Worm (Caenorhabditis elegans): ENCODE data around the gene F39D8.3.

DNA sequence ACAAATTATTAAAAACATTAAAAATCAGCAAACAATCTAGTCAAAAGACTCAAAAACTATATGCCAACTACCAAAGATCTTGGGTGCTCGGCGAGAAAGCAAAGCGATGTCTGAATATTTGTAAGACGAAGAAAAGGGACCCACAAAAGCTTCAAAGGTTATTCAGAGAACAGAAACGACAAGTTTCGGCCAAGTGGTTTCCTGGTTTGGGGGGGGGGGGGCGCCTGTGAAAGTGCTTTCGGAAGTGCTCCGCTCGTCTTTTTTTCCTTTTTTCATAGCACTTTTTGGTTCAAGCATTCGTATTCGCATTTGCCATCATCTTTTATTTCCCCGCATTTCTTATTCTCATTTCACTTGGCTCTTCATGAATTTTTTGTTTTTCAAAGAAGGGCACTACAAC, 39.3 kb upstream of the F39D8.3 start:
- TF ChIP-seq lir-3 (tag; optimal IDR thresholded peaks at IDR 0.05; ENCODE audit: poor library complexity) (no peak), ama-1 (optimal IDR thresholded peaks at IDR 0.05) (no peak), swsn-7 (tag; optimal IDR thresholded peaks at IDR 0.05) (no peak), skn-1 (tag; optimal IDR thresholded peaks at IDR 0.05) (no peak), unc-62 (GFP tag; optimal IDR thresholded peaks at IDR 0.05) (no peak)
